Worm (Caenorhabditis elegans): ENCODE data around the gene chdh-1.

chdh-1 gene

ce11 chrII:8701059-8701458 lies 2.3 kb upstream of the chdh-1 start:
- TF ChIP-seq lsy-2 (tag; optimal IDR thresholded peaks at IDR 0.05) (peak in 1 of 2 experiments; percentile 84), lim-7 (GFP tag; IDR thresholded peaks at IDR 0.05) (no peak), unc-62 (GFP tag; optimal IDR thresholded peaks at IDR 0.05 in 1 of 2) (peak in 1 of 2 experiments; percentile 49), unc-62 (tag; optimal IDR thresholded peaks at IDR 0.05) (no peak)

DNA sequence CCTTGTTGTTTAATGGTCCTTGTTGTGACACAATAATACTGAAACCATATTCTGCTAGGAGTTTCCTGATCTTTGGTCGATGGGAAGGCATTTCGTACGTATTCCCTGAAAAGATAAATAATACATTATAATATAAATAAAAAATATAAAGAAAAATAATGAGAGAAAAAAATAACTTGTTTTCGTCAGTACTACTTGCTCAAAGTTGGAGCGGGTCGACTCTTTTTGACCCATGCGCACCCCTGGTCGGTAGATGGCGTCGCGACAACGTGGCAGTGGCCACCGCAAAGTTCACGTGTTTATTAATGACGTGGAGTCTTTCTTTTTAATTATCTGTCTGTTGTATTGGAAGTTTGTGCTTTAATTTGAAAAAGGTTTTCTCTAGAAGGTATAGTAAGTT lies 2.9 kb downstream of the chdh-1 start, which contains the start of gene C34C6.10:
Gene C34C6.10, minus strand, starts transcription at position 101 of the 400 bp plus-strand sequence.
- no peak for TF ChIP-seq unc-130 (GFP tag; optimal IDR thresholded peaks at IDR 0.05)
- no peak for TF ChIP-seq unc-39 (tag; optimal IDR thresholded peaks at IDR 0.05)
- no peak for TF ChIP-seq aha-1 (tag)
- TF ChIP-seq attf-4 (tag; optimal IDR thresholded peaks at IDR 0.05): no peak
- no peak for TF ChIP-seq hlh-30 (tag; optimal IDR thresholded peaks at IDR 0.05; ENCODE audit: insufficient read depth)
- no peak for TF ChIP-seq zag-1 (tag; optimal IDR thresholded peaks at IDR 0.05)
- TF ChIP-seq nhr-102 (tag; optimal IDR thresholded peaks at IDR 0.05): no peak
- TF ChIP-seq pha-4 (GFP tag; IDR thresholded peaks at IDR 0.05): no peak
- TF ChIP-seq pha-4 (tag; optimal IDR thresholded peaks at IDR 0.05): no peak
- no peak for TF ChIP-seq fos-1 (tag; optimal IDR thresholded peaks at IDR 0.05)

- TF ChIP-seq lin-39 (tag; optimal IDR thresholded peaks at IDR 0.05) (no peak), unc-62 (GFP tag; optimal IDR thresholded peaks at IDR 0.05 in 1 of 2) (peak in 1 of 2 experiments; percentile 34), unc-62 (tag; optimal IDR thresholded peaks at IDR 0.05) (no peak)
These were observed 7.3 kb downstream of the chdh-1 start, which contains the start of gene C34C6.3 for ce11 chrII:8691344-8691960. C34C6.3 (plus strand) TSS chrII:8691910.

DNA sequence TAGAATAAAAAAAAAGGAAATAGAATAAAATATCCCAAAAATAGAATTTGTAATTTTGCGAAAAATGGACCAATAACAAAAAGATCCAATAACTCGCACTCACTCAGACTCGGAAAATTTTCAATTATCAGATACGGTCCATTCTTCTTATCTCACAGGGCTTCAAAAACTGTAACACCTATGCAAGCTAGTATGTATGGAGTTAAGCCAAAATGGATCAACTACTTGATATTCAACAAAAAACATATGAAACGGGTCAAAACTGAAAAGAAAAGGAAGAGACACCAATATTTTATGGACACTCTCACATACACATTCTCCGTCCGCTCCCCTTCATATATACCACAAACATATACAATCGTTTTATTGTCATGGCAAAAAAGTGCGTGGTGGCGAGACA lies 13.1 kb downstream of the chdh-1 start, which contains the start of gene C34C6.9:
Gene C34C6.9, plus strand, starts transcription at position 301 of the 400 bp plus-strand sequence.
- TF ChIP-seq nhr-237 (tag; optimal IDR thresholded peaks at IDR 0.05) (no peak), lin-1 (GFP tag; IDR thresholded peaks at IDR 0.05) (no peak), aha-1 (tag) (peak; percentile 39), R02D3.7 (tag; optimal IDR thresholded peaks at IDR 0.05) (no peak)

DNA sequence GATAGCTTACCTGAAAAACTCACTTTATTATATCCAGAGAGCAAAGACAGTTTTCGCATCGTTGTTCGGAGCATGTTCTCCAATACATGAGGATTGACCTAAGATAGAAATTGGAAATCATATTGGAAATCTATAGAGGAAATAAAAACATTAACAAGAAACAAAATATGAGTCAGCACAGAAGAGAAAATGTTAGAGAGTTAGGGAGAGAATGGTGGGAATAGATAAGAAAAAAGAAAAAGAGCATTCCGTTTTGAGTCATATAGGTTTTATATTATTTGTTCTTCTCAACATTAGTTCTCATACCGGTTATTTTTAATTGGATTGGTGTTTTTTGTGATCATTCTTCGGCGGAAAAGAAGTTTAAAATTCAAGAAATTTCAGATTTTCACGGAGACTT lies 13.9 kb downstream of the chdh-1 start, which contains the start of gene hgap-2:
Gene hgap-2, minus strand, starts transcription at position 101 of the 400 bp plus-strand sequence.
- TF ChIP-seq jun-1 (tag; optimal IDR thresholded peaks at IDR 0.05) (no peak), nhr-6 (tag; optimal IDR thresholded peaks at IDR 0.05) (peak; percentile 25), madf-9 (GFP tag; conservative IDR thresholded peaks at IDR 0.05) (no peak)

ce11 chrII:8683933-8684332 lies 14.8 kb downstream of the chdh-1 start:
- TF ChIP-seq dve-1 (tag; optimal IDR thresholded peaks at IDR 0.05; ENCODE audit: insufficient read depth) (peak; percentile 13), dmd-6 (GFP tag; IDR thresholded peaks at IDR 0.05) (0 out of 2 replicates have a peak, but pooled peaks have one; percentile 25), tag-97 (GFP tag; IDR thresholded peaks at IDR 0.05) (no peak), duxl-1 (tag; optimal IDR thresholded peaks at IDR 0.05; ENCODE audit: poor library complexity) (no peak), lsy-2 (tag; optimal IDR thresholded peaks at IDR 0.05) (peak in 1 of 2 experiments; percentile 81), aha-1 (tag) (peak; percentile 8), mes-2 (tag; optimal IDR thresholded peaks at IDR 0.05; ENCODE audit: poor library complexity, severe bottlenecking) (peak; percentile 79), dpl-1 (GFP tag; optimal IDR thresholded peaks at IDR 0.05) (peak; percentile 22), ZK546.5 (tag; optimal IDR thresholded peaks at IDR 0.05) (no peak), mep-1 (tag; optimal IDR thresholded peaks at IDR 0.05) (peak; percentile 66), cey-2 (tag; optimal IDR thresholded peaks at IDR 0.05; ENCODE audit: borderline replicate concordance, insufficient read depth) (no peak), lin-13 (GFP tag; optimal IDR thresholded peaks at IDR 0.05) (no peak), zip-11 (GFP tag; IDR thresholded peaks at IDR 0.05) (no peak)

All from whole organism, L4 larva.